Worm (Caenorhabditis elegans) whole organism, young adult: ENCODE results near the gene K02D3.1.

Experiments
- B0035.1 ChIP-seq: sonication (generic microtip); optimal IDR thresholded peaks from 2 replicates; lab custom pipeline; 2016; ENCODE audit warnings: missing genetic modification characterization, mild to moderate bottlenecking, missing compliant biosample characterization, missing genotype, missing genetic modification reagents
- B0261.1 ChIP-seq: sonication (generic microtip); optimal IDR thresholded peaks from 2 replicates; lab custom pipeline; 2016; ENCODE audit warnings: mild to moderate bottlenecking, missing genetic modification characterization, moderate library complexity, missing compliant biosample characterization
- B0336.3 ChIP-seq: fragments of 200-800 bp; sonication (Bioruptor generic); IDR thresholded peaks from 2 replicates; pipeline ENCODE4 v1.3.6; 2022; ENCODE audit warnings: missing genetic modification characterization, missing compliant biosample characterization
- D2030.7 ChIP-seq: fragments of 200-800 bp; sonication (Bioruptor generic); IDR thresholded peaks from 2 replicates; pipeline ENCODE4 v1.3.6; 2022; ENCODE audit warnings: missing genetic modification reagents, missing genetic modification characterization, missing compliant biosample characterization
- F23B12.7 ChIP-seq: sonication (generic microtip); optimal IDR thresholded peaks from 2 replicates; lab custom pipeline; 2017; ENCODE audit warnings: missing genetic modification characterization, mild to moderate bottlenecking, missing compliant biosample characterization, antibody characterized with exemption, moderate library complexity; ENCODE audit not compliant: insufficient read depth
- F39B2.1 ChIP-seq: fragments of 200-800 bp; sonication (Bioruptor generic); IDR thresholded peaks from 2 replicates; pipeline ENCODE4 v1.3.6; 2022; ENCODE audit warnings: missing genetic modification reagents, missing genetic modification characterization, missing compliant biosample characterization
- F52B5.7 ChIP-seq: sonication (generic microtip); optimal IDR thresholded peaks from 2 replicates; lab custom pipeline; 2016; ENCODE audit warnings: mild to moderate bottlenecking, missing genetic modification characterization, missing compliant biosample characterization
- Y56A3A.18 ChIP-seq: fragments of 200-800 bp; sonication (Bioruptor generic); IDR thresholded peaks from 2 replicates; pipeline ENCODE4 v1.3.6; 2022; ENCODE audit warnings: missing genetic modification reagents, missing genetic modification characterization, missing compliant biosample characterization
- atf-7 ChIP-seq: sonication (generic microtip); optimal IDR thresholded peaks from 2 replicates; lab custom pipeline; 2017; ENCODE audit warnings: mild to moderate bottlenecking, missing genetic modification characterization, missing compliant biosample characterization
- athp-1 ChIP-seq: sonication (generic microtip); optimal IDR thresholded peaks from 2 replicates; lab custom pipeline; 2017; ENCODE audit warnings: mild to moderate bottlenecking, missing genetic modification characterization, missing compliant biosample characterization
- attf-3 ChIP-seq: fragments of 200-800 bp; sonication (Bioruptor generic); conservative IDR thresholded peaks from 2 replicates; pipeline ENCODE4 v1.3.6; 2022; ENCODE audit warnings: missing genetic modification reagents, missing genetic modification characterization, missing compliant biosample characterization
- attf-5 ChIP-seq: fragments of 200-800 bp; sonication (Bioruptor generic); optimal IDR thresholded peaks from 2 replicates; lab custom pipeline; 2018; ENCODE audit warnings: mild to moderate bottlenecking, missing genetic modification characterization, missing compliant biosample characterization
- egl-18 ChIP-seq: fragments of 200-800 bp; sonication (Bioruptor generic); IDR thresholded peaks from 2 replicates; pipeline ENCODE4 v1.3.6; 2022; ENCODE audit warnings: missing genetic modification reagents, missing genetic modification characterization, missing compliant biosample characterization
- egl-44 ChIP-seq: fragments of 200-800 bp; sonication (Bioruptor generic); IDR thresholded peaks from 2 replicates; pipeline ENCODE4 v1.3.6; 2022; ENCODE audit warnings: missing genetic modification reagents, missing genetic modification characterization, missing compliant biosample characterization
- egrh-3 ChIP-seq: fragments of 200-800 bp; sonication (Bioruptor generic); IDR thresholded peaks from 2 replicates; pipeline ENCODE4 v1.3.6; 2022; ENCODE audit warnings: missing genetic modification reagents, missing genetic modification characterization, missing compliant biosample characterization
- gei-17 ChIP-seq: fragments of 200-800 bp; sonication (Bioruptor generic); optimal IDR thresholded peaks from 2 replicates; lab custom pipeline; 2018; ENCODE audit warnings: mild to moderate bottlenecking, missing genetic modification characterization, missing compliant biosample characterization
- hlh-12 ChIP-seq: sonication (generic microtip); optimal IDR thresholded peaks from 2 replicates; lab custom pipeline; 2016; ENCODE audit warnings: missing genetic modification characterization, missing compliant biosample characterization
- hlh-26 ChIP-seq: fragments of 200-800 bp; sonication (Bioruptor generic); conservative IDR thresholded peaks from 2 replicates; pipeline ENCODE4 v1.3.6; 2022; ENCODE audit warnings: missing genetic modification reagents, missing genetic modification characterization, missing compliant biosample characterization
- hmg-1.2 ChIP-seq: fragments of 200-800 bp; sonication (Bioruptor generic); IDR thresholded peaks from 2 replicates; pipeline ENCODE4 v1.3.6; 2022; ENCODE audit warnings: missing genetic modification reagents, missing genetic modification characterization, missing compliant biosample characterization
- hmg-20 ChIP-seq: fragments of 200-800 bp; sonication (Bioruptor generic); IDR thresholded peaks from 2 replicates; pipeline ENCODE4 v1.3.6; 2022; ENCODE audit warnings: missing genetic modification reagents, missing genetic modification characterization, missing compliant biosample characterization
- lag-1 ChIP-seq: fragments of 200-800 bp; sonication (Bioruptor generic); IDR thresholded peaks from 2 replicates; pipeline ENCODE4 v1.3.6; 2022; ENCODE audit warnings: missing genetic modification reagents, missing genetic modification characterization, missing compliant biosample characterization
- let-526 ChIP-seq: fragments of 200-800 bp; sonication (Bioruptor generic); IDR thresholded peaks from 2 replicates; pipeline ENCODE4 v1.3.6; 2022; ENCODE audit warnings: missing genetic modification reagents, missing genetic modification characterization, missing compliant biosample characterization
- let-607 ChIP-seq, 2 experiments: fragments of 200-800 bp in 1 of 2; sonication (Bioruptor generic) in 1 of 2; sonication (generic microtip) in 1 of 2; optimal IDR thresholded peaks; 2 replicates each; lab custom pipeline; 2016 to 2018; ENCODE audit warnings: mild to moderate bottlenecking in 2 of 2, missing compliant biosample characterization in 2 of 2, missing genetic modification characterization in 2 of 2, moderate library complexity in 2 of 2, missing genotype in 1 of 2
- lin-26 ChIP-seq: fragments of 200-800 bp; sonication (Bioruptor generic); IDR thresholded peaks from 2 replicates; pipeline ENCODE4 v1.3.6; 2022; ENCODE audit warnings: missing genetic modification reagents, missing genetic modification characterization, missing compliant biosample characterization
- lir-1 ChIP-seq: fragments of 200-800 bp; sonication (Bioruptor generic); conservative IDR thresholded peaks from 2 replicates; pipeline ENCODE4 v1.3.6; 2022; ENCODE audit warnings: missing genetic modification reagents, missing genetic modification characterization, missing compliant biosample characterization
- mxl-1 ChIP-seq: sonication (generic microtip); optimal IDR thresholded peaks from 2 replicates; lab custom pipeline; 2016; ENCODE audit warnings: missing genetic modification characterization, missing compliant biosample characterization
- nfyb-1 ChIP-seq: fragments of 200-800 bp; sonication (Bioruptor generic); IDR thresholded peaks from 2 replicates; pipeline ENCODE4 v1.3.6; 2022; ENCODE audit warnings: missing genetic modification reagents, missing genetic modification characterization, missing compliant biosample characterization
- nhr-80 ChIP-seq: sonication (generic microtip); optimal IDR thresholded peaks from 2 replicates; lab custom pipeline; 2016; ENCODE audit warnings: missing genetic modification characterization, missing compliant biosample characterization
- rcor-1 ChIP-seq: fragments of 200-800 bp; sonication (Bioruptor generic); IDR thresholded peaks from 2 replicates; pipeline ENCODE4 v1.3.6; 2022; ENCODE audit warnings: missing genetic modification reagents, missing genetic modification characterization, missing compliant biosample characterization
- sea-2 ChIP-seq: fragments of 200-800 bp; sonication (Bioruptor generic); IDR thresholded peaks from 2 replicates; pipeline ENCODE4 v1.3.6; 2022; ENCODE audit warnings: missing genetic modification characterization, missing compliant biosample characterization
- snpc-1.1 ChIP-seq: sonication (generic microtip); optimal IDR thresholded peaks from 2 replicates; lab custom pipeline; 2017; ENCODE audit warnings: missing genetic modification characterization, mild to moderate bottlenecking, missing compliant biosample characterization, antibody characterized with exemption, moderate library complexity, missing genotype, missing genetic modification reagents; ENCODE audit not compliant: insufficient read depth
- snpc-1.3 ChIP-seq: sonication (generic microtip); optimal IDR thresholded peaks from 2 replicates; lab custom pipeline; 2017; ENCODE audit warnings: missing genetic modification characterization, mild to moderate bottlenecking, missing compliant biosample characterization, antibody characterized with exemption, moderate library complexity, missing genotype, missing genetic modification reagents; ENCODE audit not compliant: insufficient read depth
- snpc-4 ChIP-seq, 5 experiments: fragments of 150-350 bp in 1 of 5; sonication (generic microtip) in 4 of 5; optimal IDR thresholded peaks; 2 replicates each; lab custom pipeline; 2014 to 2018; ENCODE audit warnings: missing genetic modification characterization in 5 of 5, missing biosample characterization in 3 of 5, antibody characterized with exemption in 2 of 5, mild to moderate bottlenecking in 2 of 5, missing compliant biosample characterization in 2 of 5, missing genotype in 2 of 5, moderate library complexity in 2 of 5, missing genetic modification reagents in 1 of 5
- tlf-1 ChIP-seq: fragments of 200-800 bp; sonication (Bioruptor generic); optimal IDR thresholded peaks from 2 replicates; lab custom pipeline; 2018; ENCODE audit warnings: mild to moderate bottlenecking, missing genetic modification characterization, missing compliant biosample characterization
- zim-3 ChIP-seq: sonication (generic microtip); optimal IDR thresholded peaks from 2 replicates; lab custom pipeline; 2017; ENCODE audit warnings: mild to moderate bottlenecking, missing genetic modification characterization, moderate library complexity, missing compliant biosample characterization

Gene K02D3.1

DNA sequence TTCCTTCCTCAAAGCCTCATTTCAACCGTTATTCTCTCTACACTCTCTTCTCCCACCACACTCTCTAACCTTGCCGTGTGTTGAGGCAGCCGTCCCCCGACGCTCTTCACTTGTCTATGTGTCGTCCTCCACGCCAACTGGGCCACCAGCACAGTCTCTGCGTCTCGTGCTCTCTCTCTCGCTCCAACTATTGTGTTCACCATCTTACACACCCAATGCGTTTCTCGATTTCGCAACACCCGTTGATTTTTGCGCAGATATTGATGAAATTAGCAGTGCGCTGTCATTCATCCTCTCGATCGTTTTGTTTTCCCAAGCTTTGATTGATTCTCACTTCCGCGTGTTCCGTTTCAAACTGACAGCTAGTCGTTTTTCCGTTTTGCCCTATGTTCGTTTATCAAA lies 19.6 kb upstream of the K02D3.1 start (continued):
- no peak for TF ChIP-seq B0035.1 (tag; lab: Kevin White, UChicago)
- TF ChIP-seq hlh-12 = no peak
- no peak for TF ChIP-seq lir-1 (GFP tag; lab: Robert Waterston, UW)
- TF ChIP-seq tlf-1 (GFP tag; lab: Kevin White, UChicago) = no peak
- no peak for TF ChIP-seq lag-1 (GFP tag; lab: Robert Waterston, UW)
- TF ChIP-seq egrh-3 (GFP tag; lab: Robert Waterston, UW) = no peak
- TF ChIP-seq hmg-20 (GFP tag; lab: Robert Waterston, UW) = no peak
- TF ChIP-seq rcor-1 (GFP tag; lab: Robert Waterston, UW) = peak; percentile 14; the same call in 1 of the 2 replicates
- peak; percentile 5 for TF ChIP-seq B0261.1 (tag; lab: Kevin White, UChicago)
- peak; percentile 54 to 71 for TF ChIP-seq let-607 (tag; optimal IDR thresholded peaks at IDR 0.05; lab: Kevin White, UChicago)
- TF ChIP-seq nhr-80 (tag; lab: Kevin White, UChicago) = peak; percentile 45
- peak; percentile 55 for TF ChIP-seq attf-5 (GFP tag; lab: Kevin White, UChicago)
- TF ChIP-seq snpc-1.3 (tag; lab: Kevin White, UChicago) = no peak
- no peak for TF ChIP-seq B0336.3 (GFP tag; lab: Robert Waterston, UW)
- TF ChIP-seq F23B12.7 (tag; lab: Kevin White, UChicago) = no peak
- TF ChIP-seq atf-7 = no peak
- TF ChIP-seq sea-2 (GFP tag; lab: Robert Waterston, UW) = no peak
- 0 out of 2 replicates have a peak, but pooled peaks have one; percentile 42 for TF ChIP-seq egl-44 (GFP tag; lab: Robert Waterston, UW)

DNA sequence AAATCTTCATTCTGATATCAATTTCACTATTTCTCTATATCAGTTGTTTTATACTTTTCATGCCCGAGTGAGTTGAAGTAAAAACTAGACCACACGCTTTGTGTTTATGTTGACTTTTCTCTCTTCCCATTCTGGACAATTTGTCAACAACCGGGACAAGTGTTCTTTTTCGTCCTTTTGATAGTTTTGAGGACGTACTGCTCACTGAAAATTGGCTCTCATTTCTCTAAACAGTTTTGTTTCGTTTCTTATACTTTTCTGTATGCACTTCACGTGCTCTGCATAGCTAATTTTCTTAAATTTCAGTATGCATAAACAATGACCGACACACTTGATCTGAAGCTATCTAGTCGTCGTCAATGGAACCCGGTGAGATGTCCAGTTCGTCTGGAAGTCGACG lies 19.1 kb upstream of the K02D3.1 start, which contains the start of gene adm-2:
Gene adm-2 (plus strand): TSS at position 301 of the 400 bp plus-strand sequence.
- TF ChIP-seq tlf-1 (GFP tag; lab: Kevin White, UChicago) (no peak), gei-17 (GFP tag; lab: Kevin White, UChicago) (no peak), rcor-1 (GFP tag; lab: Robert Waterston, UW) (no peak), F39B2.1 (GFP tag; lab: Robert Waterston, UW) (no peak), let-526 (no peak), F52B5.7 (tag; lab: Kevin White, UChicago) (no peak), zim-3 (no peak), atf-7 (no peak), athp-1 (no peak), F23B12.7 (tag; lab: Kevin White, UChicago) (no peak), hlh-26 (GFP tag; lab: Robert Waterston, UW) (no peak), Y56A3A.18 (GFP tag; lab: Robert Waterston, UW) (no peak)

DNA sequence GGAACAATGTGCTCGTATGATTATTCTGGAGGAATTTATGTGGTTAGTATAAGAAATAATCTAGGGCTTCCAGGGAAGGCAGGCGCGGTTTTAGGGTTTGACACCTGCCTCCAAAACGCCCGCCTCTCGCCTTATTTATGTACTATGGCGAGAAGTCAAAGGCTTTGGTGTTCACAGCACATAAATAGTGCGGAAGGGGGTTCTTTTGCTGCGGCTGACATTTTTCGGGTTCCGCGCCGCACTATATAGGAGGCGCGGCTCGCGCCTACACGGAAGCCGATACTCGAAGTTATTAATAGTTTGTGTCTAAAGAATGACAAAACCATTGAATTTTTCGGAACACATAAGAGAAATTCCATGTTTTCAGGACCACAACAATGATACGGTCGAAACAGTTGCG lies 16.4 kb upstream of the K02D3.1 start:
- TF ChIP-seq mxl-1 (tag; lab: Kevin White, UChicago) (no peak), snpc-1.1 (tag; lab: Kevin White, UChicago) (peak; percentile 57), attf-3 (no peak), lin-26 (GFP tag; lab: Robert Waterston, UW) (0 out of 2 replicates have a peak, but pooled peaks have one; percentile 45), nfyb-1 (GFP tag; lab: Robert Waterston, UW) (0 out of 2 replicates have a peak, but pooled peaks have one; percentile 8), D2030.7 (GFP tag; lab: Robert Waterston, UW) (no peak), hmg-1.2 (GFP tag; lab: Robert Waterston, UW) (peak; percentile 49; the same call in 1 of the 2 replicates), egl-18 (GFP tag; lab: Robert Waterston, UW) (no peak), F39B2.1 (GFP tag; lab: Robert Waterston, UW) (no peak), snpc-4 (GFP tag; optimal IDR thresholded peaks at IDR 0.05; lab: Kevin White, UChicago) (peak; percentile 43), snpc-4 (tag; optimal IDR thresholded peaks at IDR 0.05; lab: Kevin White, UChicago) (peak in 3 of 4 experiments; percentile 65 to 90 (median 88))
